Worm (Caenorhabditis elegans) whole organism, young adult: ENCODE data around the gene lsd-1.

ENCODE experiments used
- B0261.1 ChIP-seq: sonication (generic microtip); optimal IDR thresholded peaks from 2 replicates; lab custom pipeline; 2016; ENCODE audit warnings: mild to moderate bottlenecking, missing genetic modification characterization, moderate library complexity, missing compliant biosample characterization
- C06A6.2 ChIP-seq: fragments of 200-800 bp; sonication (Bioruptor generic); conservative IDR thresholded peaks from 2 replicates; pipeline ENCODE4 v1.3.6; 2022; ENCODE audit warnings: missing genetic modification characterization, missing compliant biosample characterization
- F55B11.4 ChIP-seq: sonication (generic microtip); optimal IDR thresholded peaks from 2 replicates; lab custom pipeline; 2016; ENCODE audit warnings: missing compliant biosample characterization, missing genetic modification characterization, borderline replicate concordance; ENCODE audit not compliant: insufficient read depth
- T07F8.4 ChIP-seq: sonication (generic microtip); optimal IDR thresholded peaks from 2 replicates; lab custom pipeline; 2016; ENCODE audit warnings: mild to moderate bottlenecking, missing genetic modification characterization, moderate library complexity, missing compliant biosample characterization
- Y56A3A.18 ChIP-seq: fragments of 200-800 bp; sonication (Bioruptor generic); IDR thresholded peaks from 2 replicates; pipeline ENCODE4 v1.3.6; 2022; ENCODE audit warnings: missing genetic modification reagents, missing genetic modification characterization, missing compliant biosample characterization
- Y95B8A.8 ChIP-seq: fragments of 200-800 bp; sonication (Bioruptor generic); IDR thresholded peaks from 2 replicates; pipeline ENCODE4 v1.3.6; 2022; ENCODE audit warnings: missing genetic modification reagents, missing genetic modification characterization, missing compliant biosample characterization
- ZK185.1 ChIP-seq: sonication (generic microtip); optimal IDR thresholded peaks from 2 replicates; lab custom pipeline; 2016; ENCODE audit warnings: mild to moderate bottlenecking, missing genetic modification characterization, missing compliant biosample characterization; ENCODE audit not compliant: poor library complexity, severe bottlenecking
- akir-1 ChIP-seq: fragments of 200-800 bp; sonication (Bioruptor generic); optimal IDR thresholded peaks from 2 replicates; lab custom pipeline; 2018; ENCODE audit warnings: mild to moderate bottlenecking, missing genetic modification characterization, moderate library complexity, missing compliant biosample characterization
- ama-1 ChIP-seq, 3 experiments: fragments of 150-350 bp in 1 of 3; sonication (generic microtip) in 2 of 3; optimal IDR thresholded peaks; 2 replicates each; lab custom pipeline; 2014 to 2018; ENCODE audit warnings: missing biosample characterization in 2 of 3, missing genetic modification characterization in 2 of 3, missing genetic modification reagents in 2 of 3
- aptf-2 ChIP-seq: fragments of 200-800 bp; sonication (Bioruptor generic); conservative IDR thresholded peaks from 2 replicates; pipeline ENCODE4 v1.3.6; 2022; ENCODE audit warnings: missing genetic modification reagents, missing genetic modification characterization, missing compliant biosample characterization
- aptf-3 ChIP-seq: fragments of 200-800 bp; sonication (Bioruptor generic); IDR thresholded peaks from 2 replicates; pipeline ENCODE4 v1.3.6; 2022; ENCODE audit warnings: missing genetic modification characterization, missing compliant biosample characterization
- attf-3 ChIP-seq: fragments of 200-800 bp; sonication (Bioruptor generic); conservative IDR thresholded peaks from 2 replicates; pipeline ENCODE4 v1.3.6; 2022; ENCODE audit warnings: missing genetic modification reagents, missing genetic modification characterization, missing compliant biosample characterization
- bed-2 ChIP-seq: fragments of 200-800 bp; sonication (Bioruptor generic); IDR thresholded peaks from 2 replicates; pipeline ENCODE4 v1.3.6; 2022; ENCODE audit warnings: missing genetic modification reagents, missing genetic modification characterization, missing compliant biosample characterization
- cebp-1 ChIP-seq, 2 experiments: fragments of 200-800 bp in 1 of 2; sonication (Bioruptor generic) in 1 of 2; sonication (generic microtip) in 1 of 2; IDR thresholded peaks in 1 of 2; optimal IDR thresholded peaks in 1 of 2; 2 replicates each; pipeline versions ENCODE4 v1.3.6 to Lab custom; 2017 to 2022; ENCODE audit warnings: missing compliant biosample characterization in 2 of 2, missing genetic modification characterization in 2 of 2, mild to moderate bottlenecking in 1 of 2, missing genetic modification reagents in 1 of 2, moderate library complexity in 1 of 2
- ceh-40 ChIP-seq: fragments of 200-800 bp; sonication (Bioruptor generic); IDR thresholded peaks from 2 replicates; pipeline ENCODE4 v1.3.6; 2022; ENCODE audit warnings: missing genetic modification characterization, missing compliant biosample characterization
- dox-1 ChIP-seq: fragments of 200-800 bp; sonication (Bioruptor generic); IDR thresholded peaks from 2 replicates; pipeline ENCODE4 v1.3.6; 2022; ENCODE audit warnings: missing genetic modification reagents, missing genetic modification characterization, missing compliant biosample characterization
- dpl-1 ChIP-seq: fragments of 150-350 bp; optimal IDR thresholded peaks from 2 replicates; lab custom pipeline; 2014; ENCODE audit warnings: missing biosample characterization, missing genetic modification reagents, missing genetic modification characterization
- egl-44 ChIP-seq: fragments of 200-800 bp; sonication (Bioruptor generic); IDR thresholded peaks from 2 replicates; pipeline ENCODE4 v1.3.6; 2022; ENCODE audit warnings: missing genetic modification reagents, missing genetic modification characterization, missing compliant biosample characterization
- let-607 ChIP-seq, 2 experiments: fragments of 200-800 bp in 1 of 2; sonication (Bioruptor generic) in 1 of 2; sonication (generic microtip) in 1 of 2; optimal IDR thresholded peaks; 2 replicates each; lab custom pipeline; 2016 to 2018; ENCODE audit warnings: mild to moderate bottlenecking in 2 of 2, missing compliant biosample characterization in 2 of 2, missing genetic modification characterization in 2 of 2, moderate library complexity in 2 of 2, missing genotype in 1 of 2
- lin-35 ChIP-seq, 3 experiments: fragments of 150-350 bp in 2 of 3; sonication (generic microtip) in 1 of 3; optimal IDR thresholded peaks; 2 replicates each; lab custom pipeline; 2014 to 2018; ENCODE audit warnings: missing biosample characterization in 3 of 3, missing genetic modification characterization in 3 of 3, missing genetic modification reagents in 3 of 3
- lin-40 ChIP-seq: sonication (generic microtip); optimal IDR thresholded peaks from 2 replicates; lab custom pipeline; 2016; ENCODE audit warnings: missing genetic modification characterization, mild to moderate bottlenecking, missing compliant biosample characterization, missing genotype, missing genetic modification reagents
- nfyb-1 ChIP-seq: fragments of 200-800 bp; sonication (Bioruptor generic); IDR thresholded peaks from 2 replicates; pipeline ENCODE4 v1.3.6; 2022; ENCODE audit warnings: missing genetic modification reagents, missing genetic modification characterization, missing compliant biosample characterization
- nhr-179 ChIP-seq: sonication (generic microtip); optimal IDR thresholded peaks from 2 replicates; lab custom pipeline; 2016; ENCODE audit warnings: mild to moderate bottlenecking, missing genetic modification characterization, missing compliant biosample characterization
- nhr-80 ChIP-seq: sonication (generic microtip); optimal IDR thresholded peaks from 2 replicates; lab custom pipeline; 2016; ENCODE audit warnings: missing genetic modification characterization, missing compliant biosample characterization
- nhr-90 ChIP-seq: sonication (generic microtip); optimal IDR thresholded peaks from 2 replicates; lab custom pipeline; 2016; ENCODE audit warnings: missing genotype, mild to moderate bottlenecking, missing genetic modification characterization, missing compliant biosample characterization
- repo-1 ChIP-seq: sonication (generic microtip); optimal IDR thresholded peaks from 2 replicates; lab custom pipeline; 2017; ENCODE audit warnings: mild to moderate bottlenecking, missing genetic modification characterization, missing compliant biosample characterization
- snpc-1.1 ChIP-seq: sonication (generic microtip); optimal IDR thresholded peaks from 2 replicates; lab custom pipeline; 2017; ENCODE audit warnings: missing genetic modification characterization, mild to moderate bottlenecking, missing compliant biosample characterization, antibody characterized with exemption, moderate library complexity, missing genotype, missing genetic modification reagents; ENCODE audit not compliant: insufficient read depth
- snpc-3.4 ChIP-seq: sonication (generic microtip); optimal IDR thresholded peaks from 2 replicates; lab custom pipeline; 2017; ENCODE audit warnings: missing genetic modification characterization, mild to moderate bottlenecking, missing compliant biosample characterization, antibody characterized with exemption, moderate library complexity, missing genotype, missing genetic modification reagents
- unc-130 ChIP-seq: sonication (generic microtip); optimal IDR thresholded peaks from 2 replicates; lab custom pipeline; 2016; ENCODE audit warnings: missing genetic modification reagents, missing genetic modification characterization, missing compliant biosample characterization
- ztf-22 ChIP-seq: fragments of 200-800 bp; sonication (Bioruptor generic); optimal IDR thresholded peaks from 2 replicates; lab custom pipeline; 2018; ENCODE audit warnings: mild to moderate bottlenecking, missing genetic modification characterization, moderate library complexity, missing compliant biosample characterization
- ztf-26 ChIP-seq: sonication (generic microtip); optimal IDR thresholded peaks from 2 replicates; lab custom pipeline; 2017; ENCODE audit warnings: missing genetic modification characterization, missing compliant biosample characterization

Gene lsd-1

ce11 chrX:11962050-11962788, 13.6 kb downstream of the lsd-1 start (continued):
- TF ChIP-seq nhr-179 (tag; lab: Kevin White, UChicago) (no peak), ceh-40 (no peak), aptf-3 (GFP tag; lab: Robert Waterston, UW) (no peak), ztf-22 (peak; percentile 68), lin-35 (GFP tag; optimal IDR thresholded peaks at IDR 0.05; lab: Kevin White, UChicago) (no peak)
- TF ChIP-seq, all 124 proteins: peak for 8

- no peak for TF ChIP-seq repo-1 (tag; lab: Kevin White, UChicago)
- no peak for TF ChIP-seq ceh-40
- no peak for TF ChIP-seq Y56A3A.18 (GFP tag; lab: Robert Waterston, UW)
- TF ChIP-seq nhr-90 = no peak
- no peak for TF ChIP-seq T07F8.4 (tag; lab: Kevin White, UChicago)
- no peak for TF ChIP-seq cebp-1 (GFP tag; IDR thresholded peaks at IDR 0.05; lab: Robert Waterston, UW)
- no peak for TF ChIP-seq cebp-1 (tag; optimal IDR thresholded peaks at IDR 0.05; lab: Kevin White, UChicago)
- no peak for TF ChIP-seq egl-44 (GFP tag; lab: Robert Waterston, UW)
- TF ChIP-seq C06A6.2 (GFP tag; lab: Robert Waterston, UW) = no peak
Measured at ce11 chrX:11963659-11964058, 15.0 kb downstream of the lsd-1 start.

ce11 chrX:11964555-11964954, 15.9 kb downstream of the lsd-1 start:
- TF ChIP-seq aptf-3 (GFP tag; lab: Robert Waterston, UW) = no peak
- peak; percentile 81 for TF ChIP-seq nhr-80
- TF ChIP-seq dpl-1 (GFP tag; lab: Kevin White, UChicago) = no peak
- no peak for TF ChIP-seq Y95B8A.8 (GFP tag; lab: Robert Waterston, UW)
- TF ChIP-seq attf-3 (GFP tag; lab: Robert Waterston, UW) = no peak
- no peak for TF ChIP-seq aptf-2 (GFP tag; lab: Robert Waterston, UW)
- TF ChIP-seq snpc-3.4 = no peak
- no peak for TF ChIP-seq akir-1
- no peak for TF ChIP-seq let-607 (tag; optimal IDR thresholded peaks at IDR 0.05; lab: Kevin White, UChicago)
- no peak for TF ChIP-seq T07F8.4 (tag; lab: Kevin White, UChicago)
- peak; percentile 7 for TF ChIP-seq lin-40 (tag; lab: Kevin White, UChicago)
- TF ChIP-seq bed-2 = no peak
- peak; percentile 4 for TF ChIP-seq ztf-26 (tag; lab: Kevin White, UChicago)
- TF ChIP-seq nfyb-1 = no peak
- TF ChIP-seq ZK185.1 (tag; lab: Kevin White, UChicago) = no peak
- TF ChIP-seq repo-1 (tag; lab: Kevin White, UChicago) = no peak
- TF ChIP-seq B0261.1 (tag; lab: Kevin White, UChicago) = no peak
- TF ChIP-seq F55B11.4 (tag; lab: Kevin White, UChicago) = no peak

- no peak for TF ChIP-seq ztf-26 (tag; lab: Kevin White, UChicago)
Measured at ce11 chrX:11965163-11965562, 16.5 kb downstream of the lsd-1 start.

ce11 chrX:11965663-11966304, 17.1 kb downstream of the lsd-1 start, which contains the start of gene sams-1:
sams-1 (plus strand) TSS chrX:11965962.
- TF ChIP-seq ama-1 (optimal IDR thresholded peaks at IDR 0.05; lab: Kevin White, UChicago) (peak; percentile 77), ama-1 (GFP tag; optimal IDR thresholded peaks at IDR 0.05; lab: Kevin White, UChicago) (no peak), unc-130 (GFP tag; lab: Kevin White, UChicago) (no peak), snpc-1.1 (no peak), nhr-80 (peak; percentile 8), dox-1 (0 out of 2 replicates have a peak, but pooled peaks have one; percentile 6)
